Fruit fly (Drosophila melanogaster) whole organism, embryonic: ENCODE data around the gene Mkk4.

ENCODE experiments used
- BEAF-32 ChIP-seq: fragments of 200-800 bp; sonication (Bioruptor generic); optimal IDR thresholded peaks from 3 replicates; lab custom pipeline; 2017; ENCODE audit warnings: missing biosample characterization, missing genetic modification characterization, mild to moderate bottlenecking, moderate library complexity, missing genetic modification reagents
- BtbVII ChIP-seq: fragments of 200-800 bp; sonication (Bioruptor generic); optimal IDR thresholded peaks from 3 replicates; lab custom pipeline; 2017; ENCODE audit warnings: missing biosample characterization, mild to moderate bottlenecking, missing genetic modification characterization
- CG10267 ChIP-seq: fragments of 200-800 bp; sonication (Bioruptor generic); optimal IDR thresholded peaks from 2 replicates; lab custom pipeline; 2018; ENCODE audit warnings: missing biosample characterization, mild to moderate bottlenecking, missing genetic modification characterization, moderate library complexity
- CG10366 ChIP-seq: fragments of 200-800 bp; sonication (Bioruptor generic); IDR thresholded peaks from 2 replicates; pipeline ENCODE4 v1.3.6; 2022; ENCODE audit warnings: missing biosample characterization, missing genetic modification characterization
- CG10565 ChIP-seq: fragments of 200-800 bp; sonication (Bioruptor generic); optimal IDR thresholded peaks from 3 replicates; lab custom pipeline; 2016; ENCODE audit warnings: missing biosample characterization, mild to moderate bottlenecking, missing genetic modification characterization
- CG11456 ChIP-seq: fragments of 200-800 bp; sonication (Bioruptor generic); IDR thresholded peaks from 3 replicates; pipeline ENCODE4 v1.3.6; 2022; ENCODE audit warnings: missing biosample characterization, missing genetic modification characterization
- CG14050 ChIP-seq: fragments of 200-800 bp; sonication (Bioruptor generic); IDR thresholded peaks from 3 replicates; pipeline ENCODE4 v1.3.6; 2022; ENCODE audit warnings: missing biosample characterization, missing genetic modification characterization
- CG15601 ChIP-seq: fragments of 200-800 bp; sonication (Bioruptor generic); optimal IDR thresholded peaks from 3 replicates; lab custom pipeline; 2019; ENCODE audit warnings: missing biosample characterization, mild to moderate bottlenecking, missing genetic modification characterization, moderate library complexity
- CG17568 ChIP-seq: fragments of 200-800 bp; sonication (Bioruptor generic); optimal IDR thresholded peaks from 2 replicates; lab custom pipeline; 2018; ENCODE audit warnings: missing biosample characterization, mild to moderate bottlenecking, missing genetic modification characterization, moderate library complexity
- CG18011 ChIP-seq: fragments of 200-800 bp; sonication (Bioruptor generic); optimal IDR thresholded peaks from 2 replicates; lab custom pipeline; 2017; ENCODE audit warnings: missing biosample characterization, missing genetic modification characterization, mild to moderate bottlenecking, moderate library complexity, missing genotype
- CG2875 ChIP-seq: fragments of 200-800 bp; sonication (Bioruptor generic); optimal IDR thresholded peaks from 2 replicates; lab custom pipeline; 2017; ENCODE audit warnings: missing biosample characterization, mild to moderate bottlenecking, missing genetic modification characterization, missing genetic modification reagents
- CG30020 ChIP-seq: fragments of 200-800 bp; optimal IDR thresholded peaks from 2 replicates; lab custom pipeline; 2019; ENCODE audit warnings: missing biosample characterization, mild to moderate bottlenecking, missing genetic modification characterization, moderate library complexity
- CG31365 ChIP-seq: fragments of 200-800 bp; sonication (Bioruptor generic); optimal IDR thresholded peaks from 2 replicates; lab custom pipeline; 2018; ENCODE audit warnings: missing biosample characterization, mild to moderate bottlenecking, missing genetic modification characterization
- CG3995 ChIP-seq: fragments of 200-800 bp; sonication (Bioruptor generic); optimal IDR thresholded peaks from 3 replicates; lab custom pipeline; 2016; ENCODE audit warnings: missing biosample characterization, missing genetic modification characterization
- CG8388 ChIP-seq: fragments of 200-800 bp; sonication (Bioruptor generic); optimal IDR thresholded peaks from 2 replicates; lab custom pipeline; 2019; ENCODE audit warnings: missing biosample characterization, mild to moderate bottlenecking, missing genetic modification characterization, moderate library complexity
- CG8765 ChIP-seq: fragments of 200-800 bp; sonication (Bioruptor generic); IDR thresholded peaks from 2 replicates; pipeline ENCODE4 v1.3.6; 2022; ENCODE audit warnings: missing biosample characterization, missing genetic modification characterization
- D ChIP-seq, 2 experiments: fragments of 200-800 bp in 1 of 2; fragments of >200 bp in 1 of 2; sonication (Bioruptor generic) in 1 of 2; optimal IDR thresholded peaks; 2 replicates in 1 of 2; 3 replicates in 1 of 2; lab custom pipeline; 2017; ENCODE audit warnings: mild to moderate bottlenecking in 1 of 2, missing biosample characterization in 1 of 2, missing genetic modification characterization in 1 of 2, missing genetic modification reagents in 1 of 2
- Dip3 ChIP-seq: fragments of 200-800 bp; sonication (Bioruptor generic); optimal IDR thresholded peaks from 3 replicates; lab custom pipeline; 2016; ENCODE audit warnings: missing biosample characterization, missing genetic modification characterization
- Hr51 ChIP-seq, 2 experiments: fragments of 200-800 bp; sonication (Bioruptor generic); optimal IDR thresholded peaks; 2 replicates in 1 of 2; 3 replicates in 1 of 2; lab custom pipeline; 2016 to 2018; ENCODE audit warnings: missing biosample characterization in 2 of 2, missing genetic modification characterization in 2 of 2, mild to moderate bottlenecking in 1 of 2, moderate library complexity in 1 of 2
- Hr78 ChIP-seq, 2 experiments: fragments of 200-800 bp in 1 of 2; fragments of >200 bp in 1 of 2; sonication (Bioruptor generic) in 1 of 2; optimal IDR thresholded peaks; 2 replicates each; lab custom pipeline; 2017 to 2019; ENCODE audit warnings: missing biosample characterization in 2 of 2, missing genetic modification characterization in 2 of 2, mild to moderate bottlenecking in 1 of 2, moderate library complexity in 1 of 2
- Meics ChIP-seq: fragments of 200-800 bp; sonication (Bioruptor generic); optimal IDR thresholded peaks from 2 replicates; lab custom pipeline; 2017; ENCODE audit warnings: missing biosample characterization, mild to moderate bottlenecking, missing genetic modification characterization
- Myb ChIP-seq: fragments of 200-800 bp; sonication (Bioruptor generic); optimal IDR thresholded peaks from 2 replicates; lab custom pipeline; 2016; ENCODE audit warnings: missing biosample characterization, missing genetic modification characterization
- NC2β ChIP-seq: fragments of 200-800 bp; sonication (Bioruptor generic); optimal IDR thresholded peaks from 2 replicates; lab custom pipeline; 2016; ENCODE audit warnings: missing biosample characterization, missing genetic modification characterization
- Nf-YC ChIP-seq: fragments of 200-800 bp; optimal IDR thresholded peaks from 3 replicates; lab custom pipeline; 2019; ENCODE audit warnings: missing biosample characterization, mild to moderate bottlenecking, missing genetic modification characterization, moderate library complexity
- Oaz ChIP-seq: fragments of 200-800 bp; sonication (Bioruptor generic); IDR thresholded peaks from 2 replicates; pipeline ENCODE4 v1.3.6; 2022; ENCODE audit warnings: missing biosample characterization, missing genetic modification characterization
- aop ChIP-seq: fragments of 200-800 bp; sonication (Bioruptor generic); IDR thresholded peaks from 2 replicates; pipeline ENCODE4 v1.3.6; 2022; ENCODE audit warnings: missing biosample characterization, missing genetic modification characterization
- chn ChIP-seq: fragments of 200-800 bp; sonication (Bioruptor generic); optimal IDR thresholded peaks from 2 replicates; lab custom pipeline; 2016; ENCODE audit warnings: missing biosample characterization, missing genetic modification characterization
- dmrt99B ChIP-seq: fragments of 200-800 bp; sonication (Bioruptor generic); optimal IDR thresholded peaks from 2 replicates; lab custom pipeline; 2018; ENCODE audit warnings: missing biosample characterization, mild to moderate bottlenecking, missing genetic modification characterization, moderate library complexity
- ems ChIP-seq: fragments of 200-800 bp; sonication (Bioruptor generic); optimal IDR thresholded peaks from 3 replicates; lab custom pipeline; 2016; ENCODE audit warnings: missing biosample characterization, missing genetic modification characterization
- exex ChIP-seq: fragments of 200-800 bp; sonication (Bioruptor generic); optimal IDR thresholded peaks from 4 replicates; lab custom pipeline; 2018; ENCODE audit warnings: missing biosample characterization, mild to moderate bottlenecking, missing genetic modification characterization, moderate library complexity
- fd96Cb ChIP-seq: fragments of 200-800 bp; sonication (Bioruptor generic); optimal IDR thresholded peaks from 2 replicates; lab custom pipeline; 2018; ENCODE audit warnings: missing biosample characterization, mild to moderate bottlenecking, missing genetic modification characterization, moderate library complexity
- gro ChIP-seq: fragments of 200-800 bp; sonication (Bioruptor generic); optimal IDR thresholded peaks from 2 replicates; lab custom pipeline; 2016; ENCODE audit warnings: missing biosample characterization, missing genetic modification characterization
- h ChIP-seq: fragments of >200 bp; optimal IDR thresholded peaks from 2 replicates; lab custom pipeline; 2017
- ham ChIP-seq: fragments of 200-800 bp; sonication (Bioruptor generic); IDR thresholded peaks from 2 replicates; pipeline ENCODE4 v1.3.6; 2022; ENCODE audit warnings: missing biosample characterization, missing genetic modification characterization
- inv ChIP-seq: fragments of 200-800 bp; sonication (Bioruptor generic); IDR thresholded peaks from 2 replicates; pipeline ENCODE4 v1.3.6; 2022; ENCODE audit warnings: missing biosample characterization, missing genetic modification characterization; ENCODE audit not compliant: partially characterized antibody
- klu ChIP-seq: fragments of 200-800 bp; sonication (Bioruptor generic); IDR thresholded peaks from 2 replicates; pipeline ENCODE4 v1.3.6; 2022; ENCODE audit warnings: missing biosample characterization, missing genetic modification characterization
- lov ChIP-seq, 2 experiments: fragments of 200-800 bp in 1 of 2; fragments of >200 bp in 1 of 2; sonication (Bioruptor generic) in 1 of 2; IDR thresholded peaks in 1 of 2; optimal IDR thresholded peaks in 1 of 2; 2 replicates in 1 of 2; 3 replicates in 1 of 2; pipeline versions ENCODE4 v1.3.6 to Lab custom; 2017 to 2022; ENCODE audit warnings: missing biosample characterization in 1 of 2, missing genetic modification characterization in 1 of 2
- nerfin-2 ChIP-seq: fragments of 200-800 bp; sonication (Bioruptor generic); IDR thresholded peaks from 2 replicates; pipeline ENCODE4 v1.3.6; 2022; ENCODE audit warnings: missing biosample characterization, missing genetic modification characterization; ENCODE audit not compliant: partially characterized antibody
- onecut ChIP-seq: fragments of 200-800 bp; sonication (Bioruptor generic); IDR thresholded peaks from 2 replicates; pipeline ENCODE4 v1.3.6; 2022; ENCODE audit warnings: missing biosample characterization, missing genetic modification characterization
- org-1 ChIP-seq: fragments of 200-800 bp; sonication (Bioruptor generic); optimal IDR thresholded peaks from 2 replicates; lab custom pipeline; 2017; ENCODE audit warnings: missing biosample characterization, missing genetic modification characterization
- repo ChIP-seq: fragments of 200-800 bp; sonication (Bioruptor generic); optimal IDR thresholded peaks from 2 replicates; lab custom pipeline; 2016; ENCODE audit warnings: missing biosample characterization, missing genetic modification characterization
- rib ChIP-seq: fragments of 200-800 bp; sonication (Bioruptor generic); IDR thresholded peaks from 2 replicates; pipeline ENCODE4 v1.3.6; 2022; ENCODE audit warnings: missing biosample characterization, missing genetic modification characterization
- salm ChIP-seq: fragments of 200-800 bp; sonication (Bioruptor generic); optimal IDR thresholded peaks from 2 replicates; lab custom pipeline; 2018; ENCODE audit warnings: missing biosample characterization, mild to moderate bottlenecking, missing genetic modification characterization
- so ChIP-seq: fragments of 200-800 bp; sonication (Bioruptor generic); IDR thresholded peaks from 3 replicates; pipeline ENCODE4 v1.3.6; 2022; ENCODE audit warnings: missing biosample characterization, missing genetic modification characterization
- toy ChIP-seq: fragments of 200-800 bp; sonication (Bioruptor generic); IDR thresholded peaks from 2 replicates; pipeline ENCODE4 v1.3.6; 2022; ENCODE audit warnings: missing biosample characterization, missing genetic modification characterization
- tx ChIP-seq: fragments of 200-800 bp; sonication (Bioruptor generic); optimal IDR thresholded peaks from 2 replicates; lab custom pipeline; 2016; ENCODE audit warnings: missing biosample characterization, missing genetic modification characterization
- vfl ChIP-seq: fragments of 200-800 bp; sonication (Bioruptor generic); optimal IDR thresholded peaks from 2 replicates; lab custom pipeline; 2016; ENCODE audit warnings: missing biosample characterization, missing genetic modification characterization
- wek ChIP-seq: fragments of 200-800 bp; sonication (Bioruptor generic); optimal IDR thresholded peaks from 3 replicates; lab custom pipeline; 2018; ENCODE audit warnings: missing biosample characterization, mild to moderate bottlenecking, missing genetic modification characterization, moderate library complexity

Mkk4 gene

DNA sequence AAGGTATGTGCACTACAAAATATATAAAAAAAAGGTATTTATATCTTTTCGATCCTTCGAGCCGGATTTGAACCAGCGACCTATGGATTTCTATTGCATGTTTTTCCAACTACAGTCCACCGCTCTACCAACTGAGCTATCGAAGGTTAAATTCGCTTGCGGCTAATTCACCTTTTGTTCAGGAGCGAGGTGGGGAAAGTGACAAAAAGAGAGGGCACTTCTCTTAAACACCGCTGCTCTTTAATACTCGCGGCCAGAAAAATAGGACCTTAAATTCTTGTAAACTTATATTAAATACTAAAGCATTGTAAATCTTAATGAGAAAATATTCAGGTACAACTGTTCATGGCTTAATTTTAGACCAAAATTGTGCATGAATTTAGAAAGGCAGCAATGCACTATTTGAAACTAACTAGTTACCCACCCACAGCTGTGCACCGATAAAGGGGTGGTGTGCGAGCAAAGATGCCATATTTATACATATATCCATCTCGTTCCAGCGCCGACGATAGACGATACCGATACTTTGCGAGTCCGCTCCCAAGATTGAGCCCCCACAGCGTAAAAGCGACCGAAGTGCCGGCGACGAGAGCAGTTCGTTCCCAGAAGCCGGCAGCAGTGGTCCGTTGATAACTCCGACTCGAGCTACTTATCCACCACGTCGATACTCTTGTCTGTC lies 18.6 kb upstream of the Mkk4 start (continued):
- TF ChIP-seq chn (GFP tag; lab: Kevin White, UChicago) (peak; percentile 98), toy (peak; percentile 81), repo (GFP tag; lab: Kevin White, UChicago) (peak; percentile 93), CG11456 (GFP tag; lab: Robert Waterston, UW) (peak; percentile 94), CG14050 (GFP tag; lab: Robert Waterston, UW) (peak; percentile 97), inv (GFP tag; lab: Robert Waterston, UW) (peak; percentile 21), D (optimal IDR thresholded peaks at IDR 0.05; lab: Kevin White, UChicago) (no peak), D (GFP tag; optimal IDR thresholded peaks at IDR 0.05; lab: Kevin White, UChicago) (peak; percentile 97), CG8388 (GFP tag; lab: Kevin White, UChicago) (peak; percentile 98), CG10267 (peak; percentile 97), exex (peak; percentile 86), gro (GFP tag; lab: Kevin White, UChicago) (peak; percentile 98), Hr78 (GFP tag; optimal IDR thresholded peaks at IDR 0.05; lab: Kevin White, UChicago) (peak in 1 of 2 experiments; percentile 89), h (no peak), klu (GFP tag; lab: Robert Waterston, UW) (peak; percentile 84), BtbVII (GFP tag; lab: Kevin White, UChicago) (peak; percentile 98), Hr51 (GFP tag; optimal IDR thresholded peaks at IDR 0.05; lab: Kevin White, UChicago) (peak; percentile 97 to 98), nerfin-2 (peak; percentile 15; the same call in 1 of the 2 replicates), NC2β (peak; percentile 98), fd96Cb (tag; lab: Kevin White, UChicago) (peak; percentile 97), Nf-YC (peak; percentile 90), Meics (peak; percentile 98), aop (peak; percentile 83), rib (GFP tag; lab: Robert Waterston, UW) (peak; percentile 96), org-1 (GFP tag; lab: Kevin White, UChicago) (peak; percentile 97), tx (GFP tag; lab: Kevin White, UChicago) (peak; percentile 96), ems (GFP tag; lab: Kevin White, UChicago) (peak; percentile 98), so (peak; percentile 97), Dip3 (peak; percentile 97), onecut (GFP tag; lab: Robert Waterston, UW) (peak; percentile 95), CG18011 (GFP tag; lab: Kevin White, UChicago) (peak; percentile 90), Oaz (GFP tag; lab: Robert Waterston, UW) (peak; percentile 88), CG10565 (GFP tag; lab: Kevin White, UChicago) (peak; percentile 92), CG8765 (GFP tag; lab: Robert Waterston, UW) (peak; percentile 90), Myb (GFP tag; lab: Kevin White, UChicago) (peak; percentile 88), wek (GFP tag; lab: Kevin White, UChicago) (peak; percentile 94), CG3995 (GFP tag; lab: Kevin White, UChicago) (peak; percentile 78), CG2875 (GFP tag; lab: Kevin White, UChicago) (peak; percentile 98), BEAF-32 (GFP tag; lab: Kevin White, UChicago) (peak; percentile 72), lov (optimal IDR thresholded peaks at IDR 0.05; lab: Kevin White, UChicago) (no peak), lov (GFP tag; IDR thresholded peaks at IDR 0.05; lab: Robert Waterston, UW) (peak; percentile 94), CG17568 (GFP tag; lab: Kevin White, UChicago) (peak; percentile 98), dmrt99B (tag; lab: Kevin White, UChicago) (peak; percentile 98), ham (GFP tag; lab: Robert Waterston, UW) (peak; percentile 85), salm (tag; lab: Kevin White, UChicago) (peak; percentile 96), CG15601 (tag; lab: Kevin White, UChicago) (peak; percentile 96), vfl (GFP tag; lab: Kevin White, UChicago) (peak; percentile 94), CG10366 (peak; percentile 96), CG30020 (tag; lab: Kevin White, UChicago) (peak; percentile 81), CG31365 (tag; lab: Kevin White, UChicago) (peak; percentile 92)
